Fruit fly (Drosophila melanogaster) S2 (cell line): Measurements from ENCODE around the gene dally.

Experiments used
- CG8478 ChIP-seq: fragments of >200 bp; optimal IDR thresholded peaks from 2 replicates; lab custom pipeline; 2018
- CTCF ChIP-seq, 2 experiments: fragments of >200 bp; optimal IDR thresholded peaks; 2 replicates each; lab custom pipeline; 2018

The dally gene

DNA sequence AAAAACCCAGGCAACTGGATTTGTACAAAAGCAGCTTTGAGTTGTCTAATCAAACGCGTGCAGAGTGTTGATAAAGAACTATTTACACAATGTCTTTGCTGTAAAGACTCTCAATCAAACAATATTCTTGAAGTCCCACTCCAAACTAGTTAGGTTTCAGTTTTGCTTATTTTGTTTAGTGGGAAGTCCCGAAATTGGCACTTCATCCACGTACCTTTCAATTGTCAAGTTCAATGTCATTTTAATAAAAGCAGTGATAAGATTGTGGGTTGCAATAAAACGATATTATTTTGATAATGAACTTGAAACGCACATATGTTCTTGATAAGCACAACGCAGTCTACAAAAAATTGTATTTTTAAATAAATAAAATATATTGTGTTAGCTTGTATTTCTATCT, 29.6 kb downstream of the dally start:
- TF ChIP-seq CG8478 = no peak
- TF ChIP-seq CTCF (optimal IDR thresholded peaks at IDR 0.05; lab: Kevin White, UChicago) = no peak

DNA sequence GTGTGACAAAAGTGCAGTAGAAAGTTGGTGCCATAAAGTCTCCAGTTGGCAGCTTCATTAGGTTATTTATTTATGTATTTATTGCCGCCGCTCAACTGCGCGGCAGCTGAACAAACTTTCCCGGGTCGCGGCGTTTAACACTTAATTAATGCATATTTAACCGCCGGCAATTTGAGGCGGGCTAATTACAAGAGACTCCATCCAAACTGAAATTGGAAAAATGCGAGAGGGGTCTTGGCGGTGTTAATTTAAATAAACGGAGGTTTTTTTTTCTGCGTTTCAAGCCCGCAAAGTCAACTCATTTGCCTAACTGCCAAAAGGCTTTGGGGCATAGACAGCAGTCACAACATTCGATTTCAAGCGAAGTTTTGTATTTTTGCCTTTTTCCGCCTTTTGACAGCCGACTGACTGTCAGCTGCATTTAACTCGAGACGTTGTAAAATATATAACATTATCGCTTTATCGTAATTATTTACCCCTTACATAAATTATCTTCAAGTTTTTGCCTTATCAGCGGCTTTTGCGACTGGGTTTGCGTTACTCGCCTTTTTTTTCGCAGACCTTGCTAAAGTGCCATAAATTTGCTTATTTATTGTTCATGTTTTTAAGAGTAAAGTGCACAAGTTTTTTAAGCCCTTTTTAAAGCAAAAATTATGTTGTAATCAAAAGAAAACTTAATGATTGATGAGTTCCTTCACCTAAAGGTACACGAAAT, 30.5 kb downstream of the dally start:
- TF ChIP-seq CG8478 (no peak), CTCF (optimal IDR thresholded peaks at IDR 0.05; lab: Kevin White, UChicago) (no peak)

dm6 chr3L:8859936-8860335, 32.6 kb downstream of the dally start:
- no peak for TF ChIP-seq CTCF (optimal IDR thresholded peaks at IDR 0.05; lab: Kevin White, UChicago)
- TF ChIP-seq CG8478 = no peak

DNA sequence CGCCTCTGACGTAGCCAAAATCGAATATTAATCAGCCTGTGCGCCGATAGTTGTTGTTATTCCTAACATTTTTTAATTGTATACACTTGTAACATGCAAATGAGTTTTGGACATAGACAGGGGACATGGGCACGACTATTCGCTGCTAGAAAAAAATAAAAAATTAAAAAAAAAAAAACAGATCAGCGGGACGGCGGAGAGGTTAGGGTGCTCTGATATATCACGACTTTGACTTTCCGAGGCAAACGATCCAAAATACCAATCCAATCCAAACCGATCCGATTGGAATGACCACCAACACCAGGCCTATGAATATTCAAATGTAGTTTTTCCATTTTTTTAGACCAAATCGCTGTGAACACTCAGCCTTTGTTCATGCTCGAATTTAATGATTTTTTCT, 33.4 kb downstream of the dally start:
- TF ChIP-seq CTCF (optimal IDR thresholded peaks at IDR 0.05; lab: Kevin White, UChicago) (no peak), CG8478 (no peak)

- TF ChIP-seq CG8478 = no peak
- TF ChIP-seq CTCF (optimal IDR thresholded peaks at IDR 0.05; lab: Kevin White, UChicago) = no peak
Measured at dm6 chr3L:8865185-8865584, 37.9 kb downstream of the dally start.

DNA sequence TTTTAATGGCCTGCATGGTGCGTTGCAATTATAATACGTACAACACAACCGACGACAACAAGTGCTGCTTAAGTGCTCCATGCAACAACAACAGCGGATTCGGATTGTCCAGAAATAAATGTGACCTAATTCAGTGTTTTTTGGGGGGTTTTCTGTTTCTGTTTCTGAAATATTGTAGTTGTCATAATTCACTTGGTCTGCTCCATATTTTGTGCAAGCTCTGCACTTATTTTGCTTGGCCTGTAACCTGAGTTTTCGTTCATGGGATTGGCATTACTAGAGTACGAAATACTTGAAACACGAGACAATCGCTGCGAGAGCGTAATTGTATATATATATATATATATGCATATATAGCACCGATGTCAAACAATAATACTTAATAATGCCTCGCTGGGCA, 42.0 kb downstream of the dally start:
- TF ChIP-seq CTCF (optimal IDR thresholded peaks at IDR 0.05; lab: Kevin White, UChicago) (no peak), CG8478 (no peak)

DNA sequence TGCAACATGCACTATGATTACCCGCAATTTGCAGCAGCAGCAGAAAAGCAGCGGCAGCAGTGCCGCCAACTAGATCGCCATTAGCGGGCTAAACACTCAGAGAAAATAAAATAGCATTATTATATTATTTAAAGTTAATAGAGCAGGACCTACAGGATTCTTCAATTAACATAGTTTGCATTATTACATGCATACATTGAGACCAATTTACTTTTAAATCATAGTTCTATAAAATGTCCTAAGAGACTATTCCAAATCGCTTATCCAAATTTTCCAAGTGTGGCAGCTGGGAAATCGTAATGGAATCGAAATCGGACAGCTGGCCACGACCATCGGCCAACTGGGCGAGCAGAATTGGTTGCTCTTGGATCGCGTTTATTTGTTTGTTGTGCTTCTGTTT, 43.2 kb downstream of the dally start:
- TF ChIP-seq CTCF (optimal IDR thresholded peaks at IDR 0.05; lab: Kevin White, UChicago) (no peak), CG8478 (no peak)

- no peak for TF ChIP-seq CTCF (optimal IDR thresholded peaks at IDR 0.05; lab: Kevin White, UChicago)
- no peak for TF ChIP-seq CG8478
Measured at dm6 chr3L:8871017-8871416, 43.7 kb downstream of the dally start.

DNA sequence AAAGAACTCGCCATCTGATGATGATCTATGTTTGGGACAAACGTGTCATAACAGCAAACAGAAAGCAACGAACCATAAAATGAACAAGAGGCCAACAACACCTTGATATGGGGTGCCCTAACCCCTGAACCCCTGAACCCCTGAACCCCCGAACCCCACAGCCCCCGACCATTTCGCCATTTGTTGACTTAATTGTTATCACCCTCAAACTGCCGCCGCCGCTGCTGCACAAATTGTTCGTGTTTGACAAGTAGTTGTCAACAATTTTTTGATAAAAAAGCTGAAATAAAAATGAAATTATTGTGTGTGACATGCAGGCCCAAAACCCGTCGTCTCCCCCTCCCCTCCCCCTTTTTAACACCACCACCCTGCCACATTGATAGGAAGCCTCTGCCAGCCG, 45.7 kb downstream of the dally start:
- TF ChIP-seq CTCF (optimal IDR thresholded peaks at IDR 0.05; lab: Kevin White, UChicago) = no peak

DNA sequence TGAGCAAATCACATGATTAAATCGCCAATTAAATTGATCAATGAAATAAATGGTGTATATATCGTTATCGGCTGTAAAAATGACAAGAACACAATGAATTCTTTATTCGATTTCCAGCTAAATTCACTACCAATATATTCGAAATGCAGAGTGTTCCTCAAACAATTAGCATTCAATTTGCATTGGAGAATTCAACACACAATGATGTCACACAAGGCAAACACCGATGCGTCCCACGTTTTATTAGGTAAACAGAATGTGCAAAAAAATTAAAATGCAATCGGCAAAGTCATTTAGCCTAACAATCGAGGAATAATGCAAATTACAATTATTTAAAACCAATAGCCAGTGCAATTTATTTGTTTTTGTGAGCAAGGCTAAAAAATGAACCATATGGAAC, 51.1 kb downstream of the dally start:
- TF ChIP-seq CTCF (optimal IDR thresholded peaks at IDR 0.05; lab: Kevin White, UChicago) (no peak), CG8478 (no peak)

- TF ChIP-seq CG8478 (no peak), CTCF (optimal IDR thresholded peaks at IDR 0.05; lab: Kevin White, UChicago) (no peak)
Measured at dm6 chr3L:8879465-8879864, 52.2 kb downstream of the dally start.

DNA sequence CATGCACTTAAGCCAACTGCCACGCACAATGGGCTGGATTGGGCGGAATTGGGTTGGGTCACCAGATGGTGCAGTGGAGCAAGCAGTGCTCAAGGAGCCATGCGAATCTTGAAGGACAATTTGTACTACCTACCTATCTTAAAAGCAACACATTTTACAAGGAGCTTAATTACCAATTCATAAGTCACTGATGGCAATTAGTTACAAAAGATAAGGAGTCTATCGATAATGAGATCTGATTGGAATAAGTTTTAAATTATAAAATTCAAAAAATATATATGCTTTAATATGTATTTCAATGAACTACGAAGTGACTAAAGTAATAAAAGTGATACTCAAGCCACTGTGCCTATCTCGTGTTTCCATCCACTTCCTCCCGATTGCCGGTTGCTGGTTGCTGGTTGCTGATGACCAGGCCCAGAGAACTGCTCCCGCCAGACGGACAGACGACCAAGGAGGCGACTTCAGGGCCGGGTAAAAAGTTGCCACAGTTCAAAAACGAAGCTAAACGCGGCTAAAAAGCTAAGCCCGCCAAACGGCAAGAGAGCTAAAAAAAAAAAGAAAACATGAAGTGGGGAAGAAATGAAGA, 54.6 kb downstream of the dally start:
- TF ChIP-seq CG8478 = no peak
- TF ChIP-seq CTCF (optimal IDR thresholded peaks at IDR 0.05; lab: Kevin White, UChicago) = no peak

dm6 chr3L:8888533-8888932, 61.2 kb downstream of the dally start, which contains the start of gene CG43169:
Gene CG43169 (minus strand): TSS chr3L:8888633.
- TF ChIP-seq CTCF (optimal IDR thresholded peaks at IDR 0.05; lab: Kevin White, UChicago) = no peak
- TF ChIP-seq CG8478 = no peak

DNA sequence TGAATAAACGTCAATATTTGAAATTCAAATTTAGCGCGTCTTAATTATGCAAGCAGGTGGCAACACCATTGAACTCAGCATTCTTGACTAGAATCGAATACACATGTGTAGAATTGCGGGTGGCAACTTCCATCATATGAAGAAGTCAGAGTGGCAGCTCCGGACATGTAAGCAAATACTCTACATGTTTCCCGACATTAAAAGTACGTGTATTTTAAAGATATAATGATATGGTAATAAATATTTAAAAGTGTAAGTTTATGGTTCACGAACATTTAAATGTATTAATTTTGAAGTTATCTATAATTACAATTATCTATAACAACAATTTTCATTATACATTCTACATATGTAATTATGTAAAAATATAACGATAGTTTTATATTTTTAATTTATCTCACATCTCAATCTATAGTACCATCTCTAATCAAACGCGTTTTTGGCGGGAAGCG, 63.9 kb downstream of the dally start, which contains the start of gene Mcm7:
Gene Mcm7, plus strand, starts transcription at position 430 of the 452 bp plus-strand sequence.
- TF ChIP-seq CTCF (optimal IDR thresholded peaks at IDR 0.05; lab: Kevin White, UChicago) = peak; percentile 62 to 76
- TF ChIP-seq CG8478 = no peak

DNA sequence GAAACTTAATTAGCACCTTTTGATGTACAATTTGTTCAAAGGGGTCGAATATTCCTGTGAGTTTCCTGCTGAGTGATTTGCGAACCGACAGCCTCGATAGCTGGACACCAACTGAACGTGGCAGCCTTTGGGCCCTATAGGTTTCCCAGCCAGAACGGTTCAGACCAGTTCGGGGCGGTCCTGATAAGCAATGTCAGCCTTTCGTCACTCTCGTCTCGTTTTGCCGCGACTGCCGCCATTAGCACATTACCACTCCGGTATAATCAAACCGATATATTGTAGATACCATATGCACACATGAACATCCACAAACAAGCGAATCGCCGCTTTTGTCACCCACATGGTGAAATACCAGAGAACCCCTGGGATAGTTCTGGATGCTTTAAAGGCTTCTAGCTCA, 77.8 kb downstream of the dally start, which contains the start of gene TrpA1:
Gene TrpA1, minus strand, starts transcription at position 101 of the 400 bp plus-strand sequence.
- TF ChIP-seq CTCF (optimal IDR thresholded peaks at IDR 0.05; lab: Kevin White, UChicago) (no peak), CG8478 (no peak)

- no peak for TF ChIP-seq CG8478
- TF ChIP-seq CTCF (optimal IDR thresholded peaks at IDR 0.05; lab: Kevin White, UChicago) = no peak
Measured at dm6 chr3L:8912332-8912731, 85.0 kb downstream of the dally start, which contains the start of the genes Tsp66E and mfr. Gene Tsp66E (plus strand): TSS chr3L:8912499. Gene mfr (minus strand): TSS chr3L:8912671.
